Worm (Caenorhabditis elegans) whole organism, L3 larva: ENCODE data around the gene W02A2.12.

Source experiments
- ama-1 ChIP-seq: fragments of 150-350 bp; optimal IDR thresholded peaks from 2 replicates; lab custom pipeline; 2018
- ceh-16 ChIP-seq: sonication (generic microtip); optimal IDR thresholded peaks from 2 replicates; lab custom pipeline; 2017; ENCODE audit warnings: missing biosample characterization, missing genetic modification characterization
- ceh-28 ChIP-seq: fragments of 150-350 bp; optimal IDR thresholded peaks from 2 replicates; lab custom pipeline; 2014; ENCODE audit warnings: missing biosample characterization, missing genetic modification reagents, missing genetic modification characterization
- daf-12 ChIP-seq: fragments of 150-350 bp; optimal IDR thresholded peaks from 2 replicates; lab custom pipeline; 2014; ENCODE audit warnings: missing biosample characterization, missing genetic modification reagents, missing genetic modification characterization
- egl-27 ChIP-seq: sonication (generic microtip); optimal IDR thresholded peaks from 4 replicates; lab custom pipeline; 2017; ENCODE audit warnings: missing biosample characterization, missing genetic modification reagents, missing genetic modification characterization
- egl-5 ChIP-seq: fragments of 150-350 bp; optimal IDR thresholded peaks from 2 replicates; lab custom pipeline; 2017; ENCODE audit warnings: missing biosample characterization, missing genetic modification reagents, missing genetic modification characterization, inconsistent platforms
- elt-1 ChIP-seq: fragments of 150-350 bp; optimal IDR thresholded peaks from 2 replicates; lab custom pipeline; 2014; ENCODE audit warnings: missing biosample characterization, missing genetic modification characterization
- elt-2 ChIP-seq: sonication (generic microtip); optimal IDR thresholded peaks from 2 replicates; lab custom pipeline; 2016; ENCODE audit warnings: missing genetic modification reagents, mild to moderate bottlenecking, missing genetic modification characterization, missing compliant biosample characterization
- eor-1 ChIP-seq, 2 experiments: fragments of 150-350 bp; optimal IDR thresholded peaks; 2 replicates each; lab custom pipeline; 2014 to 2018; ENCODE audit warnings: missing biosample characterization in 2 of 2, missing genetic modification characterization in 2 of 2
- fkh-2 ChIP-seq: fragments of 150-350 bp; optimal IDR thresholded peaks from 2 replicates; lab custom pipeline; 2014; ENCODE audit warnings: missing biosample characterization, missing genetic modification reagents, missing genetic modification characterization
- hmg-11 ChIP-seq: sonication (generic microtip); optimal IDR thresholded peaks from 2 replicates; lab custom pipeline; 2016; ENCODE audit warnings: missing genetic modification characterization, missing compliant biosample characterization
- jun-1 ChIP-seq: fragments of 150-350 bp; optimal IDR thresholded peaks from 2 replicates; lab custom pipeline; 2014; ENCODE audit warnings: missing biosample characterization, missing genetic modification reagents, missing genetic modification characterization
- lin-15B ChIP-seq: fragments of 150-350 bp; optimal IDR thresholded peaks from 2 replicates; lab custom pipeline; 2014; ENCODE audit warnings: missing biosample characterization, missing genetic modification characterization
- mdl-1 ChIP-seq: fragments of 150-350 bp; optimal IDR thresholded peaks from 2 replicates; lab custom pipeline; 2014; ENCODE audit warnings: missing biosample characterization, missing genetic modification characterization
- nhr-11 ChIP-seq: fragments of 150-350 bp; optimal IDR thresholded peaks from 2 replicates; lab custom pipeline; 2014; ENCODE audit warnings: missing biosample characterization, missing genetic modification characterization
- nhr-12 ChIP-seq: fragments of 150-350 bp; optimal IDR thresholded peaks from 2 replicates; lab custom pipeline; 2014; ENCODE audit warnings: missing biosample characterization, missing genetic modification characterization
- nhr-28 ChIP-seq: fragments of 150-350 bp; optimal IDR thresholded peaks from 2 replicates; lab custom pipeline; 2014; ENCODE audit warnings: missing biosample characterization, missing genetic modification characterization
- nhr-43 ChIP-seq: sonication (generic microtip); optimal IDR thresholded peaks from 2 replicates; lab custom pipeline; 2016; ENCODE audit warnings: mild to moderate bottlenecking, missing genetic modification characterization, missing compliant biosample characterization; ENCODE audit not compliant: poor library complexity, severe bottlenecking
- nhr-67 ChIP-seq: fragments of 150-350 bp; optimal IDR thresholded peaks from 2 replicates; lab custom pipeline; 2014; ENCODE audit warnings: missing biosample characterization, missing genetic modification characterization
- nhr-76 ChIP-seq: fragments of 150-350 bp; sonication (generic microtip); optimal IDR thresholded peaks from 5 replicates; lab custom pipeline; 2014; ENCODE audit warnings: missing biosample characterization, missing genetic modification characterization
- pha-4 ChIP-seq: fragments of 150-350 bp; optimal IDR thresholded peaks from 2 replicates; lab custom pipeline; 2014; ENCODE audit warnings: missing biosample characterization, missing genetic modification reagents, missing genetic modification characterization
- pqm-1 ChIP-seq: fragments of 150-350 bp; optimal IDR thresholded peaks from 2 replicates; lab custom pipeline; 2017; ENCODE audit warnings: missing biosample characterization, missing genetic modification characterization, inconsistent platforms
- sea-2 ChIP-seq: fragments of 150-350 bp; sonication (generic microtip); optimal IDR thresholded peaks from 4 replicates; lab custom pipeline; 2014; ENCODE audit warnings: missing biosample characterization, missing genetic modification reagents, missing genetic modification characterization
- unc-62 ChIP-seq: fragments of 150-350 bp; sonication (generic microtip); optimal IDR thresholded peaks from 4 replicates; lab custom pipeline; 2014; ENCODE audit warnings: missing biosample characterization, missing genetic modification reagents, missing genetic modification characterization
- zag-1 ChIP-seq: fragments of 150-350 bp; optimal IDR thresholded peaks from 2 replicates; lab custom pipeline; 2014; ENCODE audit warnings: missing biosample characterization, missing genetic modification characterization
- ztf-11 ChIP-seq: fragments of 150-350 bp; optimal IDR thresholded peaks from 2 replicates; lab custom pipeline; 2014; ENCODE audit warnings: missing biosample characterization, missing genetic modification characterization

The W02A2.12 gene

ce11 chrIV:13300591-13300990, 48.0 kb downstream of the W02A2.12 start, which contains the start of gene csn-6:
csn-6 (plus strand) TSS chrIV:13300824.
- no peak for TF ChIP-seq hmg-11 (tag; lab: Kevin White, UChicago)
- no peak for TF ChIP-seq egl-27
- no peak for TF ChIP-seq elt-2 (tag; lab: Kevin White, UChicago)
- no peak for TF ChIP-seq nhr-43 (tag; lab: Kevin White, UChicago)
- TF ChIP-seq ama-1 (lab: Kevin White, UChicago): peak; percentile 45

ce11 chrIV:13300109-13300508, 48.5 kb downstream of the W02A2.12 start, which contains the start of gene kdp-1:
kdp-1 (plus strand) TSS chrIV:13300188.
- TF ChIP-seq egl-27 (no peak), unc-62 (GFP tag; lab: Kevin White, UChicago) (no peak), jun-1 (tag; lab: Kevin White, UChicago) (no peak), elt-1 (tag; lab: Kevin White, UChicago) (no peak), ztf-11 (no peak), nhr-67 (tag; lab: Kevin White, UChicago) (no peak), mdl-1 (tag; lab: Kevin White, UChicago) (no peak), eor-1 (tag; optimal IDR thresholded peaks at IDR 0.05; lab: Kevin White, UChicago) (no peak), daf-12 (tag; lab: Kevin White, UChicago) (no peak), ceh-28 (no peak), ceh-16 (no peak), nhr-11 (no peak), pqm-1 (tag; lab: Kevin White, UChicago) (no peak), hmg-11 (tag; lab: Kevin White, UChicago) (no peak), nhr-28 (no peak), pha-4 (no peak), lin-15B (tag; lab: Kevin White, UChicago) (no peak), zag-1 (tag; lab: Kevin White, UChicago) (no peak), sea-2 (GFP tag; lab: Kevin White, UChicago) (no peak)

ce11 chrIV:13299648-13300047, 49.0 kb downstream of the W02A2.12 start:
- no peak for TF ChIP-seq nhr-12
- no peak for TF ChIP-seq nhr-28
- no peak for TF ChIP-seq unc-62 (GFP tag; lab: Kevin White, UChicago)
- no peak for TF ChIP-seq nhr-76 (tag; lab: Kevin White, UChicago)
- no peak for TF ChIP-seq fkh-2 (tag; lab: Kevin White, UChicago)
- no peak for TF ChIP-seq lin-15B (tag; lab: Kevin White, UChicago)
- no peak for TF ChIP-seq egl-5 (tag; lab: Kevin White, UChicago)
